Fruit fly (Drosophila melanogaster) whole organism: ENCODE data around the gene meep.
A peak's percentile ranks its signal among the peaks of the same experiment; 100 is the strongest.

Experiments used
- CG8478 ChIP-seq: fragments of >200 bp; optimal IDR thresholded peaks from 2 replicates; lab custom pipeline; 2018; ENCODE audit warnings: inconsistent platforms
- psq ChIP-seq: fragments of >200 bp; optimal IDR thresholded peaks from 2 replicates; lab custom pipeline; 2017

dm6 chr3L:1178115-1178583, 24.7 kb downstream of the meep start:
- TF ChIP-seq CG8478 (lab: Kevin White, UChicago) (peak; percentile 75), psq (lab: Kevin White, UChicago) (no peak)
